Fruit fly (Drosophila melanogaster) whole organism, embryonic: ENCODE measurements around the gene PAPLA1.

Experiments used
- Asciz ChIP-seq: fragments of 200-800 bp; sonication (Bioruptor generic); optimal IDR thresholded peaks from 2 replicates; lab custom pipeline; 2017; ENCODE audit warnings: missing biosample characterization, mild to moderate bottlenecking, missing genetic modification characterization, missing genetic modification reagents
- Atf-2 ChIP-seq: fragments of 200-800 bp; sonication (Bioruptor generic); optimal IDR thresholded peaks from 2 replicates; lab custom pipeline; 2016; ENCODE audit warnings: missing biosample characterization, missing genetic modification characterization
- Bgb ChIP-seq: fragments of 200-800 bp; sonication (Bioruptor generic); IDR thresholded peaks from 2 replicates; pipeline ENCODE4 v1.3.6; 2022; ENCODE audit warnings: missing biosample characterization, missing genetic modification characterization; ENCODE audit not compliant: partially characterized antibody
- CG10321 ChIP-seq: fragments of 200-800 bp; sonication (Bioruptor generic); IDR thresholded peaks from 2 replicates; pipeline ENCODE4 v1.3.6; 2022; ENCODE audit warnings: missing biosample characterization, missing genetic modification characterization
- CG10431 ChIP-seq: fragments of 200-800 bp; sonication (Bioruptor generic); optimal IDR thresholded peaks from 3 replicates; lab custom pipeline; 2018; ENCODE audit warnings: missing biosample characterization, mild to moderate bottlenecking, missing genetic modification characterization
- CG11085 ChIP-seq: fragments of 200-800 bp; sonication (Bioruptor generic); IDR thresholded peaks from 2 replicates; pipeline ENCODE4 v1.3.6; 2022; ENCODE audit warnings: missing biosample characterization, missing genetic modification characterization
- CG11723 ChIP-seq: fragments of 200-800 bp; sonication (Bioruptor generic); optimal IDR thresholded peaks from 2 replicates; lab custom pipeline; 2017; ENCODE audit warnings: missing biosample characterization, mild to moderate bottlenecking, missing genetic modification characterization
- CG13123 ChIP-seq: fragments of 200-800 bp; sonication (Bioruptor generic); optimal IDR thresholded peaks from 2 replicates; lab custom pipeline; 2016; ENCODE audit warnings: missing biosample characterization, missing genetic modification characterization
- CG13624 ChIP-seq: fragments of 200-800 bp; sonication (Bioruptor generic); optimal IDR thresholded peaks from 2 replicates; lab custom pipeline; 2016; ENCODE audit warnings: missing biosample characterization, missing genetic modification characterization
- CG1529 ChIP-seq: fragments of 200-800 bp; sonication (Bioruptor generic); optimal IDR thresholded peaks from 3 replicates; lab custom pipeline; 2018; ENCODE audit warnings: missing biosample characterization, missing genetic modification characterization
- CG1602 ChIP-seq: fragments of 200-800 bp; sonication (Bioruptor generic); optimal IDR thresholded peaks from 3 replicates; lab custom pipeline; 2016; ENCODE audit warnings: missing biosample characterization, missing genetic modification characterization
- CG1603 ChIP-seq: fragments of 200-800 bp; sonication (Bioruptor generic); optimal IDR thresholded peaks from 2 replicates; lab custom pipeline; 2019; ENCODE audit warnings: missing biosample characterization, mild to moderate bottlenecking, missing genetic modification characterization, moderate library complexity
- CG1647 ChIP-seq: fragments of 200-800 bp; sonication (Bioruptor generic); optimal IDR thresholded peaks from 3 replicates; lab custom pipeline; 2016; ENCODE audit warnings: missing biosample characterization, missing genetic modification characterization
- CG16815 ChIP-seq: fragments of 200-800 bp; sonication (Bioruptor generic); optimal IDR thresholded peaks from 3 replicates; lab custom pipeline; 2017; ENCODE audit warnings: missing biosample characterization, mild to moderate bottlenecking, missing genetic modification characterization
- CG17186 ChIP-seq: fragments of 200-800 bp; sonication (Bioruptor generic); optimal IDR thresholded peaks from 3 replicates; lab custom pipeline; 2017; ENCODE audit warnings: missing biosample characterization, missing genetic modification reagents, missing genetic modification characterization
- CG17912 ChIP-seq: fragments of 200-800 bp; sonication (Bioruptor generic); optimal IDR thresholded peaks from 2 replicates; lab custom pipeline; 2018; ENCODE audit warnings: missing biosample characterization, mild to moderate bottlenecking, missing genetic modification characterization
- CG2199 ChIP-seq: fragments of 200-800 bp; sonication (Bioruptor generic); IDR thresholded peaks from 3 replicates; pipeline ENCODE4 v1.3.6; 2022; ENCODE audit warnings: missing biosample characterization, missing genetic modification characterization
- CG31388 ChIP-seq: fragments of 200-800 bp; sonication (Bioruptor generic); optimal IDR thresholded peaks from 2 replicates; lab custom pipeline; 2016; ENCODE audit warnings: missing biosample characterization, missing genetic modification characterization
- CG34224 ChIP-seq: fragments of 200-800 bp; sonication (Bioruptor generic); IDR thresholded peaks from 3 replicates; pipeline ENCODE4 v1.3.6; 2022; ENCODE audit warnings: missing biosample characterization, missing genetic modification characterization; ENCODE audit not compliant: partially characterized antibody
- CG4424 ChIP-seq: fragments of 200-800 bp; sonication (Bioruptor generic); optimal IDR thresholded peaks from 3 replicates; lab custom pipeline; 2016; ENCODE audit warnings: missing biosample characterization, missing genetic modification characterization
- CG4730 ChIP-seq: fragments of 200-800 bp; sonication (Bioruptor generic); IDR thresholded peaks from 2 replicates; pipeline ENCODE4 v1.3.6; 2022; ENCODE audit warnings: missing biosample characterization, missing genetic modification characterization
- CG6813 ChIP-seq: fragments of 200-800 bp; sonication (Bioruptor generic); optimal IDR thresholded peaks from 2 replicates; lab custom pipeline; 2017; ENCODE audit warnings: missing biosample characterization, missing genetic modification characterization, mild to moderate bottlenecking, moderate library complexity, missing genetic modification reagents
- CG8478 ChIP-seq: fragments of >200 bp; optimal IDR thresholded peaks from 2 replicates; lab custom pipeline; 2018
- Ets97D ChIP-seq: fragments of 200-800 bp; sonication (Bioruptor generic); optimal IDR thresholded peaks from 3 replicates; lab custom pipeline; 2016; ENCODE audit warnings: missing biosample characterization, missing genetic modification characterization
- Hand ChIP-seq: fragments of 200-800 bp; sonication (Bioruptor generic); optimal IDR thresholded peaks from 2 replicates; lab custom pipeline; 2017; ENCODE audit warnings: mild to moderate bottlenecking, missing biosample characterization, missing genetic modification reagents, missing genetic modification characterization
- Hr39 ChIP-seq: fragments of >200 bp; optimal IDR thresholded peaks from 2 replicates; lab custom pipeline; 2017
- Hsf ChIP-seq: fragments of 200-800 bp; sonication (Bioruptor generic); optimal IDR thresholded peaks from 3 replicates; lab custom pipeline; 2016; ENCODE audit warnings: missing biosample characterization, missing genetic modification characterization
- Meics ChIP-seq: fragments of 200-800 bp; sonication (Bioruptor generic); optimal IDR thresholded peaks from 2 replicates; lab custom pipeline; 2017; ENCODE audit warnings: missing biosample characterization, mild to moderate bottlenecking, missing genetic modification characterization
- Sry-β ChIP-seq: fragments of 200-800 bp; sonication (Bioruptor generic); optimal IDR thresholded peaks from 2 replicates; lab custom pipeline; 2018; ENCODE audit warnings: missing biosample characterization, mild to moderate bottlenecking, missing genetic modification characterization, moderate library complexity
- br ChIP-seq: fragments of >200 bp; optimal IDR thresholded peaks from 2 replicates; lab custom pipeline; 2017
- btn ChIP-seq: fragments of 200-800 bp; sonication (Bioruptor generic); optimal IDR thresholded peaks from 2 replicates; lab custom pipeline; 2016; ENCODE audit warnings: missing biosample characterization, missing genetic modification characterization
- chif ChIP-seq, 2 experiments: fragments of 200-800 bp; sonication (Bioruptor generic); optimal IDR thresholded peaks; 3 replicates each; lab custom pipeline; 2016; ENCODE audit warnings: missing biosample characterization in 2 of 2, missing genetic modification characterization in 2 of 2
- croc ChIP-seq: fragments of 200-800 bp; sonication (Bioruptor generic); conservative IDR thresholded peaks from 3 replicates; pipeline ENCODE4 v1.3.6; 2022; ENCODE audit warnings: missing biosample characterization, missing genetic modification characterization
- ems ChIP-seq: fragments of 200-800 bp; sonication (Bioruptor generic); optimal IDR thresholded peaks from 3 replicates; lab custom pipeline; 2016; ENCODE audit warnings: missing biosample characterization, missing genetic modification characterization
- gcm2 ChIP-seq: fragments of 200-800 bp; sonication (Bioruptor generic); optimal IDR thresholded peaks from 2 replicates; lab custom pipeline; 2016; ENCODE audit warnings: missing biosample characterization, missing genetic modification characterization
- gro ChIP-seq: fragments of 200-800 bp; sonication (Bioruptor generic); optimal IDR thresholded peaks from 2 replicates; lab custom pipeline; 2016; ENCODE audit warnings: missing biosample characterization, missing genetic modification characterization
- hth ChIP-seq: fragments of >200 bp; optimal IDR thresholded peaks from 2 replicates; lab custom pipeline; 2017; ENCODE audit warnings: inconsistent platforms
- insv ChIP-seq, 2 experiments: fragments of 200-800 bp; sonication (Bioruptor generic); optimal IDR thresholded peaks; 3 replicates each; lab custom pipeline; 2016 to 2018; ENCODE audit warnings: missing biosample characterization in 2 of 2, missing genetic modification characterization in 2 of 2
- jigr1 ChIP-seq: fragments of 200-800 bp; sonication (Bioruptor generic); IDR thresholded peaks from 3 replicates; pipeline ENCODE4 v1.3.6; 2022; ENCODE audit warnings: missing biosample characterization, missing genetic modification characterization
- lola ChIP-seq, 3 experiments: fragments of >200 bp in 2 of 3; fragments of 200-800 bp in 1 of 3; sonication (Bioruptor generic) in 1 of 3; optimal IDR thresholded peaks; 2 replicates each; lab custom pipeline; 2017 to 2019; ENCODE audit warnings: missing biosample characterization in 3 of 3, missing genetic modification characterization in 3 of 3, mild to moderate bottlenecking in 1 of 3, moderate library complexity in 1 of 3
- nau ChIP-seq: fragments of 200-800 bp; sonication (Bioruptor generic); optimal IDR thresholded peaks from 3 replicates; lab custom pipeline; 2017; ENCODE audit warnings: missing biosample characterization, mild to moderate bottlenecking, missing genetic modification characterization, missing genetic modification reagents
- nom ChIP-seq: fragments of 200-800 bp; sonication (Bioruptor generic); optimal IDR thresholded peaks from 2 replicates; lab custom pipeline; 2017; ENCODE audit warnings: missing biosample characterization, missing genetic modification characterization, mild to moderate bottlenecking, moderate library complexity, missing genetic modification reagents
- odd ChIP-seq: fragments of 200-800 bp; sonication (Bioruptor generic); optimal IDR thresholded peaks from 2 replicates; lab custom pipeline; 2017; ENCODE audit warnings: missing biosample characterization, mild to moderate bottlenecking, missing genetic modification characterization
- p53 ChIP-seq: fragments of 200-800 bp; sonication (Bioruptor generic); optimal IDR thresholded peaks from 2 replicates; lab custom pipeline; 2016; ENCODE audit warnings: missing biosample characterization, missing genetic modification characterization
- scrt ChIP-seq: fragments of 200-800 bp; sonication (Bioruptor generic); optimal IDR thresholded peaks from 2 replicates; lab custom pipeline; 2018; ENCODE audit warnings: missing biosample characterization, mild to moderate bottlenecking, missing genetic modification characterization, moderate library complexity
- sens-2 ChIP-seq: fragments of 200-800 bp; sonication (Bioruptor generic); IDR thresholded peaks from 2 replicates; pipeline ENCODE4 v1.3.6; 2022; ENCODE audit warnings: missing biosample characterization, missing genetic modification characterization
- sisA ChIP-seq: fragments of 200-800 bp; sonication (Bioruptor generic); IDR thresholded peaks from 2 replicates; pipeline ENCODE4 v1.3.6; 2022; ENCODE audit warnings: missing biosample characterization, missing genetic modification characterization
- tgo ChIP-seq: fragments of 200-800 bp; sonication (Bioruptor generic); IDR thresholded peaks from 3 replicates; pipeline ENCODE4 v1.3.6; 2022; ENCODE audit warnings: missing biosample characterization, missing genetic modification characterization
- tin ChIP-seq: fragments of 200-800 bp; sonication (Bioruptor generic); optimal IDR thresholded peaks from 3 replicates; lab custom pipeline; 2016; ENCODE audit warnings: missing biosample characterization, missing genetic modification characterization
- tio ChIP-seq: fragments of 200-800 bp; sonication (Bioruptor generic); optimal IDR thresholded peaks from 2 replicates; lab custom pipeline; 2017; ENCODE audit warnings: missing biosample characterization, missing genetic modification characterization, inconsistent platforms
- toy ChIP-seq: fragments of 200-800 bp; sonication (Bioruptor generic); IDR thresholded peaks from 2 replicates; pipeline ENCODE4 v1.3.6; 2022; ENCODE audit warnings: missing biosample characterization, missing genetic modification characterization
- trem ChIP-seq: fragments of 200-800 bp; optimal IDR thresholded peaks from 3 replicates; lab custom pipeline; 2019; ENCODE audit warnings: missing biosample characterization, mild to moderate bottlenecking, missing genetic modification characterization, moderate library complexity

Gene PAPLA1

dm6 chr2L:8159498-8159897 lies at the start of gene PAPLA1, which contains the start of gene Rbsn-5 (continued):
- TF ChIP-seq nom (GFP tag; lab: Kevin White, UChicago) (peak; percentile 89), Hr39 (lab: Kevin White, UChicago) (no peak), CG8478 (no peak), tio (GFP tag; lab: Kevin White, UChicago) (peak; percentile 94), CG13624 (GFP tag; lab: Kevin White, UChicago) (peak; percentile 96), sens-2 (GFP tag; lab: Robert Waterston, UW) (peak; percentile 75), CG10431 (peak; percentile 69), tgo (GFP tag; lab: Robert Waterston, UW) (peak; percentile 92), insv (GFP tag; optimal IDR thresholded peaks at IDR 0.05; lab: Kevin White, UChicago) (peak in 1 of 2 experiments; percentile 46), CG1603 (tag; lab: Kevin White, UChicago) (peak; percentile 95), Asciz (GFP tag; lab: Kevin White, UChicago) (peak; percentile 75), scrt (GFP tag; lab: Kevin White, UChicago) (peak; percentile 86), CG10321 (GFP tag; lab: Robert Waterston, UW) (peak; percentile 59), CG31388 (GFP tag; lab: Kevin White, UChicago) (peak; percentile 89), Ets97D (GFP tag; lab: Kevin White, UChicago) (peak; percentile 94), CG2199 (GFP tag; lab: Robert Waterston, UW) (0 out of 3 replicates have a peak, but pooled peaks have one; percentile 22), CG4730 (peak; percentile 88), CG11723 (peak; percentile 84), Bgb (GFP tag; lab: Robert Waterston, UW) (peak; percentile 15; the same call in 1 of the 2 replicates), btn (GFP tag; lab: Kevin White, UChicago) (peak; percentile 84), Hsf (peak; percentile 96), sisA (GFP tag; lab: Robert Waterston, UW) (peak; percentile 96), CG17912 (peak; percentile 78), p53 (GFP tag; lab: Kevin White, UChicago) (peak; percentile 89), CG17186 (peak; percentile 84), Sry-β (GFP tag; lab: Kevin White, UChicago) (peak; percentile 80), toy (GFP tag; lab: Robert Waterston, UW) (peak; percentile 55; the same call in 1 of the 2 replicates), Atf-2 (GFP tag; lab: Kevin White, UChicago) (peak; percentile 94), hth (lab: Kevin White, UChicago) (no peak), CG11085 (GFP tag; lab: Robert Waterston, UW) (peak; percentile 91), Hand (GFP tag; lab: Kevin White, UChicago) (peak; percentile 82), CG1602 (GFP tag; lab: Kevin White, UChicago) (peak; percentile 94), croc (GFP tag; lab: Robert Waterston, UW) (peak; percentile 84), trem (tag; lab: Kevin White, UChicago) (peak; percentile 84), CG4424 (GFP tag; lab: Kevin White, UChicago) (peak; percentile 96), CG13123 (GFP tag; lab: Kevin White, UChicago) (peak; percentile 91), Meics (peak; percentile 91), gro (GFP tag; lab: Kevin White, UChicago) (peak; percentile 97), gcm2 (GFP tag; lab: Kevin White, UChicago) (peak; percentile 92), odd (peak; percentile 79), tin (GFP tag; lab: Kevin White, UChicago) (peak; percentile 96), CG6813 (GFP tag; lab: Kevin White, UChicago) (peak; percentile 80), lola (GFP tag; optimal IDR thresholded peaks at IDR 0.05; lab: Kevin White, UChicago) (peak in 1 of 3 experiments; percentile 87), nau (peak; percentile 78), ems (GFP tag; lab: Kevin White, UChicago) (peak; percentile 95), CG34224 (no peak), br (no peak), CG1647 (GFP tag; lab: Kevin White, UChicago) (peak; percentile 95), jigr1 (GFP tag; lab: Robert Waterston, UW) (peak; percentile 87), CG16815 (GFP tag; lab: Kevin White, UChicago) (peak; percentile 85), chif (GFP tag; optimal IDR thresholded peaks at IDR 0.05; lab: Kevin White, UChicago) (peak; percentile 95), CG1529 (GFP tag; lab: Kevin White, UChicago) (peak; percentile 84)
